Fruit fly (Drosophila melanogaster): ENCODE results near the gene CG12237.

DNA sequence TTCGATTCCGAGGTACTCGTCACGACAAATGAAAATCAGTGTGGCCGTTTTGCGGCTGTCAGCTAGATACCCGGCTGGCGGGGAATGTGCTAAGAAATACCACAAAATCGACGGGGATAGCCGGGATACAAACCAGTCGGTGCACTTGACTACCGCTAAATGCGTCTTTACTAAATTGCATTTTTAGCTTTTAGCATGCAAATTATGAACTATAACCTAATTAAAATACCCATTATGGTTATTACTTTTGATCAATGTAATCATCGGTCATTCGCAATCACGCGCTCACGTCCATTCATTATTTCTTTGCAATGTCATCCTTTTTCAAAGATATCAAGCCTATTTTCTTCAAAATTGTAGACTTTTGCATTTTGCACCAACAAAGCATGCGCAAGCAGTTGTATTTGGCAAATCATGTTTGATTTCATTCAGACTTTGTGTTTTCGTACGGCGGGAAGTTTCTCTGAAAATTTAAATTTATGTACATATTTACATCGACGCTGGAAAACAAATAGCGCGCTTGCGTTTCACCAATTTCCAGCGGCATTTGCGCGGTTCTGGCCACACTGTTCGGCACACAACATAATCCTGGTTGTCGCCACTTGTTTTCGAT is 4.2 kb downstream of the CG12237 start, which contains the start of gene Rcd-1:
- no peak for TF ChIP-seq bab1 (GFP tag; optimal IDR thresholded peaks at IDR 0.05)
- TF ChIP-seq Crg-1 (GFP tag; optimal IDR thresholded peaks at IDR 0.05) = no peak
- no peak for TF ChIP-seq tj (GFP tag; optimal IDR thresholded peaks at IDR 0.05)
